Worm (Caenorhabditis elegans): Measurements from ENCODE around the gene T09F3.7.

DNA sequence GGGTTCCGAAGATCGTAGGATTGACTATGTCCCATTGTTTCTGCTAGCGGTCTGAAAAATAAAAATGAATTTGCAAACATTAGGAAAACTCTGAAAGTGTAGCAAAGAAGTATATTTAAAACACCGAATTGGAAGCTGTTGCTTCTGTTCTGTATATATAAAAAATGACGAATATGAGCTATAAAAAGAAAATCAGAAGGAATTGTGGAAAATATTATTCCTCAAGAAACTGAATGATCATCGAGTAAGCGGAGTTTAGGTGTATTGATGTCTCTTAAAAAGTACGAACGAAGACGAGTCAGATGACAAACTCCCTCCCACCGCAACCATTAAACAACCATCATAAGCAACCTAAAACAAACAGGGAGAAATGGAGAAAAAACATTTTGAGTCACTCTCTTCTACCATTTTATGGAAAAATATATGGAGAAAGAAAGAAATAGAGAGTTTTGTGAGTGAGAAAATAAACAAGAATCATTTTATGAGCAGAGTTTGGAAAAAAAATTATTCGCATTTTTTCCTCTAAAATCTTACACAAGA, 33.4 kb upstream of the T09F3.7 start, which contains the start of gene C07E3.3:
- no peak for TF ChIP-seq lsy-27 (tag; optimal IDR thresholded peaks at IDR 0.05; ENCODE audit: borderline replicate concordance, insufficient read depth)
- TF ChIP-seq zim-3 (tag; optimal IDR thresholded peaks at IDR 0.05) = no peak
- no peak for TF ChIP-seq ceh-100 (GFP tag; IDR thresholded peaks at IDR 0.05)
- TF ChIP-seq ekl-4 (GFP tag; IDR thresholded peaks at IDR 0.05) = no peak
- TF ChIP-seq F52B5.7 (tag; optimal IDR thresholded peaks at IDR 0.05) = no peak
- no peak for TF ChIP-seq atf-7 (tag; optimal IDR thresholded peaks at IDR 0.05)
- no peak for TF ChIP-seq Y95B8A.8 (GFP tag; IDR thresholded peaks at IDR 0.05)
- TF ChIP-seq bed-2 (GFP tag; IDR thresholded peaks at IDR 0.05) = no peak
- TF ChIP-seq attf-6 (GFP tag; IDR thresholded peaks at IDR 0.05) = no peak
- no peak for TF ChIP-seq ztf-25 (GFP tag; IDR thresholded peaks at IDR 0.05)
- no peak for TF ChIP-seq hmg-20 (GFP tag; IDR thresholded peaks at IDR 0.05)
- TF ChIP-seq snpc-4 (GFP tag; optimal IDR thresholded peaks at IDR 0.05) = no peak
- TF ChIP-seq snpc-4 (tag; optimal IDR thresholded peaks at IDR 0.05) = no peak

Data from whole organism, young adult.